Fruit fly (Drosophila melanogaster) whole organism, embryonic: ENCODE measurements around the gene Amacr.
A peak's percentile ranks its signal among the peaks of the same experiment; 100 is the strongest.

Experiments
- CG10543 ChIP-seq: fragments of 200-800 bp; sonication (Bioruptor generic); optimal IDR thresholded peaks from 3 replicates; lab custom pipeline; 2017; ENCODE audit warnings: missing biosample characterization, mild to moderate bottlenecking, missing genetic modification characterization, moderate library complexity
- CG11504 ChIP-seq: fragments of 200-800 bp; sonication (Bioruptor generic); optimal IDR thresholded peaks from 3 replicates; lab custom pipeline; 2019; ENCODE audit warnings: missing biosample characterization, mild to moderate bottlenecking, missing genetic modification characterization, moderate library complexity
- CG1647 ChIP-seq: fragments of 200-800 bp; sonication (Bioruptor generic); optimal IDR thresholded peaks from 3 replicates; lab custom pipeline; 2016; ENCODE audit warnings: missing biosample characterization, missing genetic modification characterization
- CG16815 ChIP-seq: fragments of 200-800 bp; sonication (Bioruptor generic); optimal IDR thresholded peaks from 3 replicates; lab custom pipeline; 2017; ENCODE audit warnings: missing biosample characterization, mild to moderate bottlenecking, missing genetic modification characterization
- CG17359 ChIP-seq: fragments of 200-800 bp; sonication (Bioruptor generic); optimal IDR thresholded peaks from 3 replicates; lab custom pipeline; 2018; ENCODE audit warnings: missing biosample characterization, mild to moderate bottlenecking, missing genetic modification characterization, moderate library complexity
- CG31388 ChIP-seq: fragments of 200-800 bp; sonication (Bioruptor generic); optimal IDR thresholded peaks from 2 replicates; lab custom pipeline; 2016; ENCODE audit warnings: missing biosample characterization, missing genetic modification characterization
- CG3407 ChIP-seq: fragments of 200-800 bp; sonication (Bioruptor generic); optimal IDR thresholded peaks from 2 replicates; lab custom pipeline; 2018; ENCODE audit warnings: missing biosample characterization, mild to moderate bottlenecking, missing genetic modification characterization
- CG34376 ChIP-seq: fragments of 200-800 bp; sonication (Bioruptor generic); optimal IDR thresholded peaks from 2 replicates; lab custom pipeline; 2018; ENCODE audit warnings: missing biosample characterization, mild to moderate bottlenecking, missing genetic modification characterization
- CG42726 ChIP-seq: fragments of 200-800 bp; sonication (Bioruptor generic); IDR thresholded peaks from 2 replicates; pipeline ENCODE4 v1.3.6; 2022; ENCODE audit warnings: missing biosample characterization, missing genetic modification characterization; ENCODE audit not compliant: partially characterized antibody
- CG4360 ChIP-seq: fragments of 200-800 bp; sonication (Bioruptor generic); IDR thresholded peaks from 2 replicates; pipeline ENCODE4 v1.3.6; 2022; ENCODE audit warnings: missing biosample characterization, missing genetic modification characterization
- CG43689 ChIP-seq: fragments of 200-800 bp; sonication (Bioruptor generic); IDR thresholded peaks from 2 replicates; pipeline ENCODE4 v1.3.6; 2022; ENCODE audit warnings: missing biosample characterization, missing genetic modification characterization
- CG7987 ChIP-seq: fragments of 200-800 bp; sonication (Bioruptor generic); optimal IDR thresholded peaks from 2 replicates; lab custom pipeline; 2018; ENCODE audit warnings: missing biosample characterization, mild to moderate bottlenecking, missing genetic modification characterization, moderate library complexity
- CG8290 ChIP-seq, 3 experiments: fragments of 200-800 bp; sonication (Bioruptor generic); optimal IDR thresholded peaks; 2 replicates each; lab custom pipeline; 2016 to 2019; ENCODE audit warnings: missing biosample characterization in 3 of 3, missing genetic modification characterization in 3 of 3, mild to moderate bottlenecking in 2 of 3, moderate library complexity in 1 of 3
- CG9876 ChIP-seq: fragments of 200-800 bp; sonication (Bioruptor generic); optimal IDR thresholded peaks from 2 replicates; lab custom pipeline; 2016; ENCODE audit warnings: missing biosample characterization, missing genetic modification characterization
- D ChIP-seq, 2 experiments: fragments of 200-800 bp in 1 of 2; fragments of >200 bp in 1 of 2; sonication (Bioruptor generic) in 1 of 2; optimal IDR thresholded peaks; 2 replicates in 1 of 2; 3 replicates in 1 of 2; lab custom pipeline; 2017; ENCODE audit warnings: mild to moderate bottlenecking in 1 of 2, missing biosample characterization in 1 of 2, missing genetic modification characterization in 1 of 2, missing genetic modification reagents in 1 of 2
- Deaf1 ChIP-seq: fragments of 200-800 bp; optimal IDR thresholded peaks from 3 replicates; lab custom pipeline; 2019; ENCODE audit warnings: missing biosample characterization, mild to moderate bottlenecking, missing genetic modification characterization, moderate library complexity
- Doc2 ChIP-seq: fragments of 200-800 bp; sonication (Bioruptor generic); IDR thresholded peaks from 2 replicates; pipeline ENCODE4 v1.3.6; 2022; ENCODE audit warnings: missing biosample characterization, missing genetic modification characterization
- HmgD ChIP-seq: fragments of 200-800 bp; sonication (Bioruptor generic); optimal IDR thresholded peaks from 3 replicates; lab custom pipeline; 2016; ENCODE audit warnings: missing biosample characterization, missing genetic modification characterization
- Jarid2 ChIP-seq: fragments of 200-800 bp; sonication (Bioruptor generic); optimal IDR thresholded peaks from 3 replicates; lab custom pipeline; 2017; ENCODE audit warnings: mild to moderate bottlenecking, missing biosample characterization, missing genetic modification reagents, missing genetic modification characterization
- Meics ChIP-seq: fragments of 200-800 bp; sonication (Bioruptor generic); optimal IDR thresholded peaks from 2 replicates; lab custom pipeline; 2017; ENCODE audit warnings: missing biosample characterization, mild to moderate bottlenecking, missing genetic modification characterization
- NFAT ChIP-seq: fragments of 200-800 bp; sonication (Bioruptor generic); IDR thresholded peaks from 2 replicates; pipeline ENCODE4 v1.3.6; 2022; ENCODE audit warnings: missing biosample characterization, missing genetic modification characterization
- Opbp ChIP-seq: fragments of 200-800 bp; sonication (Bioruptor generic); IDR thresholded peaks from 3 replicates; pipeline ENCODE4 v1.3.6; 2022; ENCODE audit warnings: missing biosample characterization, missing genetic modification characterization; ENCODE audit not compliant: partially characterized antibody
- Side ChIP-seq: fragments of 200-800 bp; sonication (Bioruptor generic); optimal IDR thresholded peaks from 2 replicates; lab custom pipeline; 2016; ENCODE audit warnings: missing biosample characterization, missing genetic modification characterization
- Spps ChIP-seq: fragments of 200-800 bp; sonication (Bioruptor generic); optimal IDR thresholded peaks from 2 replicates; lab custom pipeline; 2018; ENCODE audit warnings: missing biosample characterization, mild to moderate bottlenecking, missing genetic modification characterization
- Taf1 ChIP-seq: fragments of 200-800 bp; sonication (Bioruptor generic); IDR thresholded peaks from 2 replicates; pipeline ENCODE4 v1.3.6; 2022; ENCODE audit warnings: missing biosample characterization, missing genetic modification characterization
- Trl ChIP-seq, 3 experiments: fragments of >200 bp in 2 of 3; fragments of 200-800 bp in 1 of 3; sonication (Bioruptor generic) in 1 of 3; optimal IDR thresholded peaks; 2 replicates in 1 of 3; 3 replicates in 2 of 3; lab custom pipeline; 2016 to 2017; ENCODE audit warnings: missing biosample characterization in 1 of 3, missing genetic modification characterization in 1 of 3
- Xbp1 ChIP-seq: fragments of 200-800 bp; sonication (Bioruptor generic); optimal IDR thresholded peaks from 3 replicates; lab custom pipeline; 2016; ENCODE audit warnings: missing biosample characterization, mild to moderate bottlenecking, missing genetic modification characterization
- az2 ChIP-seq: fragments of 200-800 bp; sonication (Bioruptor generic); optimal IDR thresholded peaks from 3 replicates; lab custom pipeline; 2016; ENCODE audit warnings: missing biosample characterization, missing genetic modification characterization
- caup ChIP-seq: fragments of 200-800 bp; sonication (Bioruptor generic); optimal IDR thresholded peaks from 3 replicates; lab custom pipeline; 2017; ENCODE audit warnings: missing biosample characterization, mild to moderate bottlenecking, missing genetic modification characterization, moderate library complexity; ENCODE audit not compliant: severe bottlenecking
- dimm ChIP-seq: fragments of 200-800 bp; sonication (Bioruptor generic); IDR thresholded peaks from 2 replicates; pipeline ENCODE4 v1.3.6; 2022; ENCODE audit warnings: missing biosample characterization, missing genetic modification characterization
- dmrt11E ChIP-seq: fragments of 200-800 bp; sonication (Bioruptor generic); optimal IDR thresholded peaks from 3 replicates; lab custom pipeline; 2018; ENCODE audit warnings: missing biosample characterization, mild to moderate bottlenecking, missing genetic modification characterization, moderate library complexity
- en ChIP-seq: fragments of 200-800 bp; sonication (Bioruptor generic); optimal IDR thresholded peaks from 2 replicates; lab custom pipeline; 2016; ENCODE audit warnings: missing biosample characterization, missing genetic modification characterization
- ewg ChIP-seq: fragments of 200-800 bp; sonication (Bioruptor generic); optimal IDR thresholded peaks from 3 replicates; lab custom pipeline; 2017; ENCODE audit warnings: mild to moderate bottlenecking, missing biosample characterization, missing genetic modification reagents, missing genetic modification characterization
- gem ChIP-seq: fragments of 200-800 bp; sonication (Bioruptor generic); optimal IDR thresholded peaks from 2 replicates; lab custom pipeline; 2019; ENCODE audit warnings: missing biosample characterization, mild to moderate bottlenecking, missing genetic modification characterization, moderate library complexity
- gsb ChIP-seq: fragments of 200-800 bp; sonication (Bioruptor generic); IDR thresholded peaks from 2 replicates; pipeline ENCODE4 v1.3.6; 2022; ENCODE audit warnings: missing biosample characterization, missing genetic modification characterization
- insv ChIP-seq, 2 experiments: fragments of 200-800 bp; sonication (Bioruptor generic); optimal IDR thresholded peaks; 3 replicates each; lab custom pipeline; 2016 to 2018; ENCODE audit warnings: missing biosample characterization in 2 of 2, missing genetic modification characterization in 2 of 2
- lilli ChIP-seq: fragments of 200-800 bp; sonication (Bioruptor generic); optimal IDR thresholded peaks from 3 replicates; lab custom pipeline; 2016; ENCODE audit warnings: missing biosample characterization, missing genetic modification characterization
- maf-S ChIP-seq: fragments of 200-800 bp; sonication (Bioruptor generic); optimal IDR thresholded peaks from 2 replicates; lab custom pipeline; 2016; ENCODE audit warnings: missing biosample characterization, missing genetic modification characterization
- shn ChIP-seq: fragments of 200-800 bp; sonication (Bioruptor generic); optimal IDR thresholded peaks from 3 replicates; lab custom pipeline; 2016; ENCODE audit warnings: missing biosample characterization, missing genetic modification characterization
- sug ChIP-seq: fragments of 200-800 bp; optimal IDR thresholded peaks from 2 replicates; lab custom pipeline; 2019; ENCODE audit warnings: missing biosample characterization, mild to moderate bottlenecking, missing genetic modification characterization, moderate library complexity
- tio ChIP-seq: fragments of 200-800 bp; sonication (Bioruptor generic); optimal IDR thresholded peaks from 2 replicates; lab custom pipeline; 2017; ENCODE audit warnings: missing biosample characterization, missing genetic modification characterization, inconsistent platforms
- trh ChIP-seq: fragments of 200-800 bp; sonication (Bioruptor generic); optimal IDR thresholded peaks from 2 replicates; lab custom pipeline; 2016; ENCODE audit warnings: missing biosample characterization, missing genetic modification characterization
- tx ChIP-seq: fragments of 200-800 bp; sonication (Bioruptor generic); optimal IDR thresholded peaks from 2 replicates; lab custom pipeline; 2016; ENCODE audit warnings: missing biosample characterization, missing genetic modification characterization
- unpg ChIP-seq: fragments of 200-800 bp; sonication (Bioruptor generic); optimal IDR thresholded peaks from 3 replicates; lab custom pipeline; 2018; ENCODE audit warnings: missing biosample characterization, mild to moderate bottlenecking, missing genetic modification characterization, moderate library complexity
- vvl ChIP-seq: fragments of 200-800 bp; sonication (Bioruptor generic); IDR thresholded peaks from 2 replicates; pipeline ENCODE4 v1.3.6; 2022; ENCODE audit warnings: missing biosample characterization, missing genetic modification characterization
- wek ChIP-seq: fragments of 200-800 bp; sonication (Bioruptor generic); optimal IDR thresholded peaks from 3 replicates; lab custom pipeline; 2018; ENCODE audit warnings: missing biosample characterization, mild to moderate bottlenecking, missing genetic modification characterization, moderate library complexity
- z ChIP-seq: fragments of 200-800 bp; sonication (Bioruptor generic); IDR thresholded peaks from 3 replicates; pipeline ENCODE4 v1.3.6; 2022; ENCODE audit warnings: missing biosample characterization, missing genetic modification characterization
- zen ChIP-seq: fragments of 200-800 bp; sonication (Bioruptor generic); optimal IDR thresholded peaks from 3 replicates; lab custom pipeline; 2018; ENCODE audit warnings: missing biosample characterization, mild to moderate bottlenecking, missing genetic modification characterization, moderate library complexity

Gene Amacr

dm6 chr2L:20759809-20760485 lies 7.8 kb upstream of the Amacr start (continued):
- TF ChIP-seq CG3407 (GFP tag; lab: Kevin White, UChicago) (peak; percentile 7), unpg (GFP tag; lab: Kevin White, UChicago) (peak; percentile 54), Trl (optimal IDR thresholded peaks at IDR 0.05; lab: Kevin White, UChicago) (no peak), Trl (GFP tag; optimal IDR thresholded peaks at IDR 0.05; lab: Kevin White, UChicago) (no peak), caup (GFP tag; lab: Kevin White, UChicago) (no peak), CG43689 (no peak), Taf1 (peak; percentile 24; the same call in 1 of the 2 replicates), ewg (GFP tag; lab: Kevin White, UChicago) (peak; percentile 65), CG7987 (GFP tag; lab: Kevin White, UChicago) (no peak), dmrt11E (tag; lab: Kevin White, UChicago) (peak; percentile 38), sug (tag; lab: Kevin White, UChicago) (peak; percentile 14), Opbp (GFP tag; lab: Robert Waterston, UW) (no peak), CG42726 (GFP tag; lab: Robert Waterston, UW) (no peak), wek (GFP tag; lab: Kevin White, UChicago) (no peak), gem (peak; percentile 79), CG31388 (GFP tag; lab: Kevin White, UChicago) (no peak), Deaf1 (tag; lab: Kevin White, UChicago) (peak; percentile 3), Meics (GFP tag; lab: Kevin White, UChicago) (peak; percentile 29), trh (GFP tag; lab: Kevin White, UChicago) (no peak), vvl (GFP tag; lab: Robert Waterston, UW) (peak; percentile 63; the same call in 1 of the 2 replicates), insv (GFP tag; optimal IDR thresholded peaks at IDR 0.05; lab: Kevin White, UChicago) (no peak), CG17359 (tag; lab: Kevin White, UChicago) (peak; percentile 56), zen (tag; lab: Kevin White, UChicago) (no peak), lilli (GFP tag; lab: Kevin White, UChicago) (peak; percentile 43), CG1647 (GFP tag; lab: Kevin White, UChicago) (no peak), tio (GFP tag; lab: Kevin White, UChicago) (peak; percentile 33), HmgD (GFP tag; lab: Kevin White, UChicago) (no peak), D (optimal IDR thresholded peaks at IDR 0.05; lab: Kevin White, UChicago) (no peak), D (GFP tag; optimal IDR thresholded peaks at IDR 0.05; lab: Kevin White, UChicago) (peak; percentile 35), az2 (GFP tag; lab: Kevin White, UChicago) (no peak), gsb (GFP tag; lab: Robert Waterston, UW) (peak; percentile 39; the same call in 1 of the 2 replicates), CG4360 (no peak), Jarid2 (no peak), CG16815 (GFP tag; lab: Kevin White, UChicago) (peak; percentile 31), Xbp1 (GFP tag; lab: Kevin White, UChicago) (no peak), Spps (tag; lab: Kevin White, UChicago) (no peak), Side (GFP tag; lab: Kevin White, UChicago) (no peak), NFAT (GFP tag; lab: Robert Waterston, UW) (no peak), CG11504 (tag; lab: Kevin White, UChicago) (peak; percentile 77), z (GFP tag; lab: Robert Waterston, UW) (no peak), dimm (GFP tag; lab: Robert Waterston, UW) (no peak), maf-S (GFP tag; lab: Kevin White, UChicago) (no peak), CG34376 (GFP tag; lab: Kevin White, UChicago) (no peak), tx (GFP tag; lab: Kevin White, UChicago) (no peak), CG9876 (GFP tag; lab: Kevin White, UChicago) (no peak), Doc2 (GFP tag; lab: Robert Waterston, UW) (no peak), shn (GFP tag; lab: Kevin White, UChicago) (no peak), CG10543 (GFP tag; lab: Kevin White, UChicago) (peak; percentile 11), en (GFP tag; lab: Kevin White, UChicago) (no peak), CG8290 (GFP tag; optimal IDR thresholded peaks at IDR 0.05; lab: Kevin White, UChicago) (no peak), CG8290 (tag; optimal IDR thresholded peaks at IDR 0.05; lab: Kevin White, UChicago) (no peak)
